Worm (Caenorhabditis elegans): Measurements from ENCODE around the gene C30G12.4.

Gene C30G12.4

ce11 chrII:7261854-7262253 lies at the start of gene C30G12.4:
TSS of gene C30G12.4 (plus strand) at chrII:7262154.
- TF ChIP-seq tbx-7 (tag; optimal IDR thresholded peaks at IDR 0.05) (no peak), ceh-22 (tag; optimal IDR thresholded peaks at IDR 0.05) (no peak), ets-4 (tag; optimal IDR thresholded peaks at IDR 0.05) (no peak), ref-2 (tag; optimal IDR thresholded peaks at IDR 0.05) (no peak), pag-3 (tag; optimal IDR thresholded peaks at IDR 0.05; ENCODE audit: borderline replicate concordance) (no peak), ceh-6 (GFP tag; optimal IDR thresholded peaks at IDR 0.05) (no peak)

- TF ChIP-seq syd-9 (tag; optimal IDR thresholded peaks at IDR 0.05) (no peak), gmeb-2 (tag; optimal IDR thresholded peaks at IDR 0.05) (no peak), tbx-2 (tag; optimal IDR thresholded peaks at IDR 0.05) (no peak), ttx-3 (tag; optimal IDR thresholded peaks at IDR 0.05) (no peak), ceh-19 (GFP tag; optimal IDR thresholded peaks at IDR 0.05) (no peak), ztf-16 (tag; optimal IDR thresholded peaks at IDR 0.05) (no peak)
These were observed 44.9 kb upstream of the C30G12.4 start, which contains the start of gene E04F6.10 for ce11 chrII:7217047-7217446. TSS of gene E04F6.10 (minus strand) at chrII:7217147.

ce11 chrII:7224074-7224473 lies 37.9 kb upstream of the C30G12.4 start:
- TF ChIP-seq ztf-16 (tag; optimal IDR thresholded peaks at IDR 0.05) = no peak
- no peak for TF ChIP-seq ceh-22 (tag; optimal IDR thresholded peaks at IDR 0.05)
- no peak for TF ChIP-seq pha-2 (tag; optimal IDR thresholded peaks at IDR 0.05)
- TF ChIP-seq mec-3 (tag; optimal IDR thresholded peaks at IDR 0.05; ENCODE audit: borderline replicate concordance) = no peak
- no peak for TF ChIP-seq pqm-1 (tag; optimal IDR thresholded peaks at IDR 0.05)
- TF ChIP-seq eyg-1 (tag; optimal IDR thresholded peaks at IDR 0.05) = no peak
- no peak for TF ChIP-seq zip-5 (tag; optimal IDR thresholded peaks at IDR 0.05)
- no peak for TF ChIP-seq syd-9 (tag; optimal IDR thresholded peaks at IDR 0.05)
- TF ChIP-seq madf-2 (tag; optimal IDR thresholded peaks at IDR 0.05) = no peak
- no peak for TF ChIP-seq dve-1 (tag; optimal IDR thresholded peaks at IDR 0.05)
- no peak for TF ChIP-seq ceh-6 (GFP tag; optimal IDR thresholded peaks at IDR 0.05)
- TF ChIP-seq F13H6.1 (tag; optimal IDR thresholded peaks at IDR 0.05) = no peak

DNA sequence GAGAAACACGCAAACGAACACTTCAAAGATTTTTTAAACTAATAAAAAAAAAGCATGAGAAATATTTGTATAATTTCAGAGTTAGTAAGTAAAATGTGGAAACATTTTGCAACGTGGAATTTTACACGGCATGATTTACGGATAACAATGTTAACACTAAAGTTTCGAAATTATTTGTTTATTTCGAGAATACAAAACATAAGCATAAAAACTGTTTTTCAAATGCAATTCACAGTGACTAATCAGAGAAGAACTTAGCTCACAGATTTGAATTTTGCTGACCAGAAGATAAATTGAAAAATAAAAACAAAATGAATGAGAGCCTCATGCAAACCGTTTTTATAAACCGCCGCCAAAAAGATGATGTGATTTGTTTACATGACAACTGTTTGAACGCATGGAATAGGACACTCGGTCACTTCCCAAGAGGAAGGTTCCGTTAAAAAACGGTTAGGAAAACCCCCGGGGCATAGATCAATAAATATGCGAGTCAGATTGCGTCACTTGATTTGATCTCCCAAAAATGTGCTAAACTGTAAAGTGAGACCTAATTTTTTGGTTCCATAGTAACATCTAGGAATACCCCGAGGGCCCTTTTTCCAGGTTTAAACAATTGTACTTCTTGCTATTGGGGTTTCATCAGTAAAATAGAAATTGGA lies 36.0 kb upstream of the C30G12.4 start, which contains the start of gene clh-3:
clh-3 (minus strand) TSS at position 51 of the 659 bp plus-strand sequence.
- TF ChIP-seq unc-86 (tag; optimal IDR thresholded peaks at IDR 0.05) = no peak
- no peak for TF ChIP-seq hlh-13 (GFP tag; optimal IDR thresholded peaks at IDR 0.05)
- no peak for TF ChIP-seq npax-4 (tag; optimal IDR thresholded peaks at IDR 0.05)
- TF ChIP-seq ceh-30 (tag; optimal IDR thresholded peaks at IDR 0.05) = no peak
- TF ChIP-seq nhr-232 (tag; optimal IDR thresholded peaks at IDR 0.05) = no peak
- TF ChIP-seq nhr-11 (tag; optimal IDR thresholded peaks at IDR 0.05) = no peak
- TF ChIP-seq ets-4 (tag; optimal IDR thresholded peaks at IDR 0.05) = no peak
- no peak for TF ChIP-seq ceh-19 (GFP tag; optimal IDR thresholded peaks at IDR 0.05)
- no peak for TF ChIP-seq hlh-6 (tag; optimal IDR thresholded peaks at IDR 0.05)
- no peak for TF ChIP-seq ceh-18 (tag; optimal IDR thresholded peaks at IDR 0.05)
- no peak for TF ChIP-seq tbx-2 (tag; optimal IDR thresholded peaks at IDR 0.05)
- no peak for TF ChIP-seq pha-2 (tag; optimal IDR thresholded peaks at IDR 0.05)
- TF ChIP-seq fax-1 (tag; optimal IDR thresholded peaks at IDR 0.05) = no peak
- no peak for TF ChIP-seq pag-3 (tag; optimal IDR thresholded peaks at IDR 0.05; ENCODE audit: borderline replicate concordance)
- TF ChIP-seq unc-55 (GFP tag; optimal IDR thresholded peaks at IDR 0.05) = no peak

DNA sequence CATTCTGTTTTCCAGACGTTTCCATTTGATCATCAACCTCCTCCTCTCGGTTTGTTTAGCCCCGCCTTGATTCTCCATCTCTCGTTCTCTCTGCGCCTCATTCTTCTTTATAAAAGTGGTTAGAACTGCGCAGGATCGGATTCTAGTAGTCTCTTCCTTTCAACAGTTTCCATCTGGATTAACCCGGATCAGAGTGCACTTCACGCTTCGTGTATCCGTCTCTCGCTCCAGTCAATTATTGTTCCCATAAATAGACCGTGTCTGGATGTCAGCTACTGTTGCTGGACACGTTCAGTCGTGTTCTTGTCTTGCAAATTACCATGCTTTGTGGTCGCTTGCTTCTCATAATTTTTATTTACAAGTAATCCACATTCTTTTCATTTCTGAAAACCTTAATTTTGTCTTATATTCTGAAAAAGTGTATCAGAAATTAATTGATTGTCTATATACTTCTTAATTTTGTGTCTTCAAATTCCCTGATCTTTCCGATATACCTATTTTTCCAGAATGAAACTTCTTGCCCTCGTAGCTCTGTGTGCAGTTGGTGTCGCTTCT lies 33.2 kb upstream of the C30G12.4 start, which contains the start of gene F32A5.4:
F32A5.4 (plus strand) TSS at position 505 of the 555 bp plus-strand sequence.
- TF ChIP-seq elt-2 (tag; optimal IDR thresholded peaks at IDR 0.05) (no peak), mec-3 (tag; optimal IDR thresholded peaks at IDR 0.05; ENCODE audit: borderline replicate concordance) (no peak), unc-3 (GFP tag; conservative IDR thresholded peaks at IDR 0.05) (no peak), unc-3 (tag; optimal IDR thresholded peaks at IDR 0.05) (no peak), ceh-18 (tag; optimal IDR thresholded peaks at IDR 0.05) (no peak), pat-9 (tag; optimal IDR thresholded peaks at IDR 0.05) (no peak), hlh-13 (GFP tag; optimal IDR thresholded peaks at IDR 0.05) (no peak), ets-4 (tag; optimal IDR thresholded peaks at IDR 0.05) (no peak)
